Worm (Caenorhabditis elegans) whole organism, midembryonic: Measurements from ENCODE around the gene mct-4.

ENCODE experiments used
- flt-1 ChIP-seq: fragments of 200-800 bp; sonication (Bioruptor generic); IDR thresholded peaks from 2 replicates; pipeline ENCODE4 v1.3.6; 2022; ENCODE audit warnings: missing genetic modification characterization, missing compliant biosample characterization
- ztf-23 ChIP-seq: fragments of 200-800 bp; sonication (Bioruptor generic); IDR thresholded peaks from 2 replicates; pipeline ENCODE4 v1.3.6; 2022; ENCODE audit warnings: missing genetic modification reagents, missing genetic modification characterization, missing compliant biosample characterization

DNA sequence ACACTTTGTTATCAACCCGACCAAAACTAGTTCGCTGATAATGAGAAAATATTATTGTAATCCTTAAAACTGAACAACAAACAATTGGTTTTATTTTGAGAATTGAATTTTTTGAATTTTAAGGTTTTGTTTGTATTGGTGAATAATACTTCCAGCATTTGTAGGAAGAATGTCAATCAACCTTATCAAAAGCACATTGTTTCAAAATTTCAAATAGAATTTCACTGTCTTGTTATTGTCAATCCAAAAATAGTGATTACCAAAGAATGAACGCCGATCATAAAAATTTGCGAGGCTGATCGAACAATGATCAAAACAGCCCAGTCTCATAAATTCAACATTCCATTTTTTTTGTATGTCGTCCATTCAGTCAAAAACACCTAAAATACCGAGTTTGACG lies 44.9 kb upstream of the mct-4 start:
- TF ChIP-seq ztf-23 (GFP tag; lab: Robert Waterston, UW): no peak
- TF ChIP-seq flt-1 (GFP tag; lab: Robert Waterston, UW): no peak
